Fruit fly (Drosophila melanogaster): ENCODE measurements around the gene CG33928.

CG33928 gene

DNA sequence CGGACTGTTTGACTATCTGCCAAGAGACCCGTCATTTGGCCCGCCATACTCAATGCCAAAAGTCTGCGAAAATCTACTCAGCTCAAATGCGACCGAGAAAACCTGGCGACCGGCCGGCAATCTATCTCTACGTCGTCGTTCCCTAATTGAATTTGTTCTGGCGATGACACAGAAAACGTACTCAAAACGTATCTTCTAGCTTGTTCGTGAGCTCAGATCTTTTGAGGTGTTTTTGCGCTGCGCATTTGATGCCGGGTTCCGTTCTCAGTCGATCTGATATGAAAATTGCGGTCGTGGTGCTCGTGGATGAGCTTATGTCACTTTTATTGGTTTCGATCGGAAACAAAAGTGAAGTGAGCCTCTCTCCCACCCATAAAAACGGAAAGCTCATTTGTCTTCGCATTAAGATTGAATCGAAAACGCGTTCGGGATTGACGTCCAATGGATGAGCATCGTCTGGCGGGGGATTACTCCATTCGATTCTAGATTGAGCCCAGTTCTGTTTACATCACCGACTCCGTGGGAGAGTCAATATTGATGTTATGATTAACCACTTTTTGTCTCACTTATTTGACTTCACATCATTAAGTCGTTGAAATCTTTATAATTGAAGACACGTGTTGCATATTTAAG is 48.5 kb downstream of the CG33928 start (continued):
- no peak for TF ChIP-seq vvl (GFP tag; IDR thresholded peaks at IDR 0.05)
- no peak for TF ChIP-seq lilli (GFP tag; optimal IDR thresholded peaks at IDR 0.05)
- TF ChIP-seq CG4282 (GFP tag; optimal IDR thresholded peaks at IDR 0.05) = no peak
- TF ChIP-seq CG10209 (GFP tag; optimal IDR thresholded peaks at IDR 0.05) = no peak
- TF ChIP-seq CG4820 (GFP tag; optimal IDR thresholded peaks at IDR 0.05) = no peak
- TF ChIP-seq CG13894 (tag; optimal IDR thresholded peaks at IDR 0.05) = peak; percentile 48
- peak; percentile 54 for TF ChIP-seq CG12769 (tag; optimal IDR thresholded peaks at IDR 0.05)
- no peak for TF ChIP-seq chn (GFP tag; optimal IDR thresholded peaks at IDR 0.05)
- TF ChIP-seq crol (GFP tag; IDR thresholded peaks at IDR 0.05) = no peak
- TF ChIP-seq CG1603 (tag; optimal IDR thresholded peaks at IDR 0.05) = no peak
- no peak for TF ChIP-seq CG16813 (GFP tag; IDR thresholded peaks at IDR 0.05; ENCODE audit: partially characterized antibody)
- no peak for TF ChIP-seq CG7372 (GFP tag; IDR thresholded peaks at IDR 0.05)
- TF ChIP-seq CG13123 (GFP tag; optimal IDR thresholded peaks at IDR 0.05) = no peak
- no peak for TF ChIP-seq nau (GFP tag; optimal IDR thresholded peaks at IDR 0.05)
- TF ChIP-seq CG11560 (tag; IDR thresholded peaks at IDR 0.05) = no peak
- no peak for TF ChIP-seq Usf (GFP tag; optimal IDR thresholded peaks at IDR 0.05)
- no peak for TF ChIP-seq CG2120 (GFP tag; optimal IDR thresholded peaks at IDR 0.05)
- TF ChIP-seq Fer1 (GFP tag; optimal IDR thresholded peaks at IDR 0.05) = peak; percentile 18
- no peak for TF ChIP-seq CG32767 (GFP tag; IDR thresholded peaks at IDR 0.05)
